Worm (Caenorhabditis elegans): Measurements from ENCODE around the gene F52C12.2.

DNA sequence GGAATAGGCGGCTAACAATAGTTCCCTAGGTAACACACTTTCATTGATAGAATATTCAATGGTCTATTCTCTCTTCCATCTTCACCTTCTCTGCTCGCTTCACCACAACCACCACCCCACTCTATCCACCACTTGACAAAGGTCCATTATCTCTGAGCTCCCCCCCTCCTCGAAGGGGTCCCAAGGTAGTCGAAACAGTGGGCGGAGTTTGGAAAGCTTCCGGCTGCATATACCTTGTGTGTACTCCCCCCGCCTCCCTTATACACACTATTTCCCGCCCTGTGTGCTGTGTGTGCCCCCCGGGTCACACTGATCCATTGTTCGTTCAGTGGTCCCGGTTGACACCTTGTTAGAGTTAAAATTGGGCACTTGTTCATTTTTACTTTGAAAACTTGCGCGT, 44.9 kb upstream of the F52C12.2 start:
- no peak for TF ChIP-seq ztf-11 (tag; optimal IDR thresholded peaks at IDR 0.05)
- no peak for TF ChIP-seq lsy-2 (tag; optimal IDR thresholded peaks at IDR 0.05)
- no peak for TF ChIP-seq lin-13 (tag; optimal IDR thresholded peaks at IDR 0.05)
- TF ChIP-seq elt-3 (tag; optimal IDR thresholded peaks at IDR 0.05), result no peak
- no peak for TF ChIP-seq nhr-76 (tag; optimal IDR thresholded peaks at IDR 0.05)
- TF ChIP-seq nhr-237 (tag; optimal IDR thresholded peaks at IDR 0.05), result no peak
